Fruit fly (Drosophila melanogaster) whole organism, prepupa: ENCODE data around the gene CG8927.

Experiments used
- CG10631 ChIP-seq: fragments of 200-800 bp; sonication (Bioruptor generic); optimal IDR thresholded peaks from 2 replicates; lab custom pipeline; 2016; ENCODE audit warnings: missing biosample characterization, missing genetic modification characterization
- CG10669 ChIP-seq: fragments of 200-800 bp; sonication (Bioruptor generic); optimal IDR thresholded peaks from 3 replicates; lab custom pipeline; 2018; ENCODE audit warnings: missing biosample characterization, mild to moderate bottlenecking, missing genetic modification characterization, moderate library complexity
- CG11762 ChIP-seq: fragments of 200-800 bp; sonication (Bioruptor generic); optimal IDR thresholded peaks from 3 replicates; lab custom pipeline; 2016; ENCODE audit warnings: missing biosample characterization, missing genetic modification characterization; ENCODE audit not compliant: insufficient read depth
- CG11902 ChIP-seq: fragments of 200-800 bp; sonication (Bioruptor generic); optimal IDR thresholded peaks from 3 replicates; lab custom pipeline; 2016; ENCODE audit warnings: missing biosample characterization, missing genetic modification characterization
- CG15336 ChIP-seq: fragments of 200-800 bp; sonication (Bioruptor generic); IDR thresholded peaks from 2 replicates; pipeline ENCODE4 v1.3.6; 2022; ENCODE audit warnings: missing biosample characterization, missing genetic modification characterization
- CG1621 ChIP-seq: fragments of 200-800 bp; sonication (Bioruptor generic); optimal IDR thresholded peaks from 3 replicates; lab custom pipeline; 2018; ENCODE audit warnings: missing biosample characterization, mild to moderate bottlenecking, missing genetic modification characterization
- CG3032 ChIP-seq: fragments of 200-800 bp; optimal IDR thresholded peaks from 2 replicates; lab custom pipeline; 2019; ENCODE audit warnings: missing biosample characterization, mild to moderate bottlenecking, missing genetic modification characterization, moderate library complexity
- CG31627 ChIP-seq: fragments of 200-800 bp; sonication (Bioruptor generic); optimal IDR thresholded peaks from 3 replicates; lab custom pipeline; 2016; ENCODE audit warnings: missing biosample characterization, missing genetic modification characterization
- CG32006 ChIP-seq: fragments of 200-800 bp; sonication (Bioruptor generic); optimal IDR thresholded peaks from 3 replicates; lab custom pipeline; 2017; ENCODE audit warnings: missing biosample characterization, mild to moderate bottlenecking, missing genetic modification characterization
- CG34406 ChIP-seq: fragments of 200-800 bp; sonication (Bioruptor generic); optimal IDR thresholded peaks from 3 replicates; lab custom pipeline; 2016; ENCODE audit warnings: missing biosample characterization, missing genetic modification characterization
- CG3919 ChIP-seq: fragments of 200-800 bp; sonication (Bioruptor generic); optimal IDR thresholded peaks from 3 replicates; lab custom pipeline; 2016; ENCODE audit warnings: missing biosample characterization, missing genetic modification characterization
- CG4318 ChIP-seq: fragments of 200-800 bp; sonication (Bioruptor generic); optimal IDR thresholded peaks from 3 replicates; lab custom pipeline; 2017; ENCODE audit warnings: missing biosample characterization, mild to moderate bottlenecking, missing genetic modification characterization
- CG6792 ChIP-seq: fragments of 200-800 bp; sonication (Bioruptor generic); optimal IDR thresholded peaks from 3 replicates; lab custom pipeline; 2016; ENCODE audit warnings: missing biosample characterization, missing genetic modification characterization
- CG6808 ChIP-seq: fragments of 200-800 bp; sonication (Bioruptor generic); optimal IDR thresholded peaks from 3 replicates; lab custom pipeline; 2017; ENCODE audit warnings: missing biosample characterization, missing genetic modification characterization, mild to moderate bottlenecking, moderate library complexity, missing genetic modification reagents
- CG6854 ChIP-seq: fragments of 200-800 bp; sonication (Bioruptor generic); optimal IDR thresholded peaks from 2 replicates; lab custom pipeline; 2017; ENCODE audit warnings: missing biosample characterization, mild to moderate bottlenecking, missing genetic modification characterization
- CG7368 ChIP-seq: fragments of 200-800 bp; sonication (Bioruptor generic); optimal IDR thresholded peaks from 3 replicates; lab custom pipeline; 2016; ENCODE audit warnings: missing biosample characterization, missing genetic modification characterization
- CG8119 ChIP-seq: fragments of 200-800 bp; sonication (Bioruptor generic); IDR thresholded peaks from 3 replicates; pipeline ENCODE4 v1.3.6; 2022; ENCODE audit warnings: missing biosample characterization, missing genetic modification characterization
- CG8319 ChIP-seq: fragments of 200-800 bp; sonication (Bioruptor generic); optimal IDR thresholded peaks from 3 replicates; lab custom pipeline; 2016; ENCODE audit warnings: missing biosample characterization, missing genetic modification characterization
- CG9139 ChIP-seq: fragments of 200-800 bp; sonication (Bioruptor generic); optimal IDR thresholded peaks from 3 replicates; lab custom pipeline; 2017; ENCODE audit warnings: missing biosample characterization, mild to moderate bottlenecking, missing genetic modification characterization
- Eip75B ChIP-seq: fragments of 200-800 bp; sonication (Bioruptor generic); optimal IDR thresholded peaks from 3 replicates; lab custom pipeline; 2016; ENCODE audit warnings: missing biosample characterization, missing genetic modification characterization
- Eip78C ChIP-seq: fragments of 200-800 bp; sonication (Bioruptor generic); peaks from one replicate; lab custom pipeline; 2016; ENCODE audit warnings: missing biosample characterization, missing genetic modification characterization
- Eip93F ChIP-seq: fragments of 200-800 bp; sonication (Bioruptor generic); optimal IDR thresholded peaks from 2 replicates; lab custom pipeline; 2016; ENCODE audit warnings: missing biosample characterization, mild to moderate bottlenecking, missing genetic modification characterization
- Ets21C ChIP-seq: fragments of 200-800 bp; sonication (Bioruptor generic); optimal IDR thresholded peaks from 3 replicates; lab custom pipeline; 2016; ENCODE audit warnings: missing biosample characterization, missing genetic modification characterization
- Ets96B ChIP-seq: fragments of 200-800 bp; optimal IDR thresholded peaks from 2 replicates; lab custom pipeline; 2019; ENCODE audit warnings: missing biosample characterization, mild to moderate bottlenecking, missing genetic modification characterization, moderate library complexity
- Hr38 ChIP-seq: sonication (Bioruptor generic); optimal IDR thresholded peaks from 2 replicates; lab custom pipeline; 2016; ENCODE audit warnings: missing biosample characterization, missing genetic modification characterization
- Hr4 ChIP-seq: fragments of 200-800 bp; sonication (Bioruptor generic); optimal IDR thresholded peaks from 3 replicates; lab custom pipeline; 2016; ENCODE audit warnings: missing biosample characterization, missing genetic modification characterization
- Lpt ChIP-seq: fragments of 200-800 bp; sonication (Bioruptor generic); optimal IDR thresholded peaks from 3 replicates; lab custom pipeline; 2016; ENCODE audit warnings: missing biosample characterization, missing genetic modification characterization
- Met ChIP-seq: fragments of 200-800 bp; sonication (Bioruptor generic); optimal IDR thresholded peaks from 3 replicates; lab custom pipeline; 2016; ENCODE audit warnings: missing biosample characterization, missing genetic modification characterization
- OdsH ChIP-seq: fragments of 200-800 bp; sonication (Bioruptor generic); optimal IDR thresholded peaks from 3 replicates; lab custom pipeline; 2016; ENCODE audit warnings: missing biosample characterization, missing genetic modification characterization
- Smox ChIP-seq: fragments of 200-800 bp; sonication (Bioruptor generic); optimal IDR thresholded peaks from 3 replicates; lab custom pipeline; 2016; ENCODE audit warnings: missing biosample characterization, missing genetic modification characterization
- Sox102F ChIP-seq: fragments of 200-800 bp; sonication (Bioruptor generic); optimal IDR thresholded peaks from 2 replicates; lab custom pipeline; 2016; ENCODE audit warnings: missing biosample characterization, mild to moderate bottlenecking, missing genetic modification characterization
- Sox14 ChIP-seq: fragments of 200-800 bp; sonication (Bioruptor generic); optimal IDR thresholded peaks from 3 replicates; lab custom pipeline; 2016; ENCODE audit warnings: missing biosample characterization, missing genetic modification characterization
- Sox15 ChIP-seq: fragments of 200-800 bp; sonication (Bioruptor generic); optimal IDR thresholded peaks from 3 replicates; lab custom pipeline; 2016; ENCODE audit warnings: missing biosample characterization, missing genetic modification characterization
- achi ChIP-seq: fragments of 200-800 bp; sonication (Bioruptor generic); optimal IDR thresholded peaks from 3 replicates; lab custom pipeline; 2016; ENCODE audit warnings: missing biosample characterization, missing genetic modification characterization
- acj6 ChIP-seq: fragments of 200-800 bp; sonication (Bioruptor generic); optimal IDR thresholded peaks from 3 replicates; lab custom pipeline; 2016; ENCODE audit warnings: missing biosample characterization, missing genetic modification characterization
- cyc ChIP-seq: fragments of 200-800 bp; sonication (Bioruptor generic); optimal IDR thresholded peaks from 3 replicates; lab custom pipeline; 2016; ENCODE audit warnings: missing biosample characterization, missing genetic modification characterization
- dac ChIP-seq: fragments of 200-800 bp; sonication (Bioruptor generic); optimal IDR thresholded peaks from 2 replicates; lab custom pipeline; 2017; ENCODE audit warnings: missing biosample characterization, mild to moderate bottlenecking, missing genetic modification characterization
- eg ChIP-seq: fragments of 200-800 bp; sonication (Bioruptor generic); IDR thresholded peaks from 3 replicates; pipeline ENCODE4 v1.3.6; 2022; ENCODE audit warnings: missing biosample characterization, missing genetic modification characterization
- esn ChIP-seq: fragments of 200-800 bp; sonication (Bioruptor generic); optimal IDR thresholded peaks from 2 replicates; lab custom pipeline; 2016; ENCODE audit warnings: missing biosample characterization, mild to moderate bottlenecking, missing genetic modification characterization, moderate library complexity
- fd59A ChIP-seq: fragments of 200-800 bp; sonication (Bioruptor generic); optimal IDR thresholded peaks from 2 replicates; lab custom pipeline; 2017; ENCODE audit warnings: missing biosample characterization, mild to moderate bottlenecking, missing genetic modification characterization, missing genetic modification reagents
- fkh ChIP-seq: fragments of 200-800 bp; sonication (Bioruptor generic); optimal IDR thresholded peaks from 3 replicates; lab custom pipeline; 2017; ENCODE audit warnings: missing biosample characterization, mild to moderate bottlenecking, missing genetic modification characterization, moderate library complexity
- lz ChIP-seq: fragments of 200-800 bp; sonication (Bioruptor generic); optimal IDR thresholded peaks from 3 replicates; lab custom pipeline; 2016; ENCODE audit warnings: missing biosample characterization, missing genetic modification characterization
- net ChIP-seq: fragments of 200-800 bp; sonication (Bioruptor generic); optimal IDR thresholded peaks from 3 replicates; lab custom pipeline; 2016; ENCODE audit warnings: missing biosample characterization, missing genetic modification characterization
- pdm3 ChIP-seq: fragments of 200-800 bp; sonication (Bioruptor generic); optimal IDR thresholded peaks from 3 replicates; lab custom pipeline; 2016; ENCODE audit warnings: missing biosample characterization, missing genetic modification characterization
- salr ChIP-seq, 2 experiments: fragments of 200-800 bp; sonication (Bioruptor generic); optimal IDR thresholded peaks; 3 replicates each; lab custom pipeline; 2016 to 2018; ENCODE audit warnings: missing biosample characterization in 2 of 2, missing genetic modification characterization in 2 of 2, mild to moderate bottlenecking in 1 of 2
- spab ChIP-seq: fragments of 200-800 bp; sonication (Bioruptor generic); optimal IDR thresholded peaks from 2 replicates; lab custom pipeline; 2017; ENCODE audit warnings: missing biosample characterization, mild to moderate bottlenecking, missing genetic modification characterization, missing genetic modification reagents
- svp ChIP-seq: fragments of 200-800 bp; sonication (Bioruptor generic); peaks from one replicate; lab custom pipeline; 2016; ENCODE audit warnings: missing biosample characterization, missing genetic modification characterization
- topi ChIP-seq: fragments of 200-800 bp; sonication (Bioruptor generic); optimal IDR thresholded peaks from 3 replicates; lab custom pipeline; 2016; ENCODE audit warnings: missing biosample characterization, missing genetic modification characterization

Gene CG8927

DNA sequence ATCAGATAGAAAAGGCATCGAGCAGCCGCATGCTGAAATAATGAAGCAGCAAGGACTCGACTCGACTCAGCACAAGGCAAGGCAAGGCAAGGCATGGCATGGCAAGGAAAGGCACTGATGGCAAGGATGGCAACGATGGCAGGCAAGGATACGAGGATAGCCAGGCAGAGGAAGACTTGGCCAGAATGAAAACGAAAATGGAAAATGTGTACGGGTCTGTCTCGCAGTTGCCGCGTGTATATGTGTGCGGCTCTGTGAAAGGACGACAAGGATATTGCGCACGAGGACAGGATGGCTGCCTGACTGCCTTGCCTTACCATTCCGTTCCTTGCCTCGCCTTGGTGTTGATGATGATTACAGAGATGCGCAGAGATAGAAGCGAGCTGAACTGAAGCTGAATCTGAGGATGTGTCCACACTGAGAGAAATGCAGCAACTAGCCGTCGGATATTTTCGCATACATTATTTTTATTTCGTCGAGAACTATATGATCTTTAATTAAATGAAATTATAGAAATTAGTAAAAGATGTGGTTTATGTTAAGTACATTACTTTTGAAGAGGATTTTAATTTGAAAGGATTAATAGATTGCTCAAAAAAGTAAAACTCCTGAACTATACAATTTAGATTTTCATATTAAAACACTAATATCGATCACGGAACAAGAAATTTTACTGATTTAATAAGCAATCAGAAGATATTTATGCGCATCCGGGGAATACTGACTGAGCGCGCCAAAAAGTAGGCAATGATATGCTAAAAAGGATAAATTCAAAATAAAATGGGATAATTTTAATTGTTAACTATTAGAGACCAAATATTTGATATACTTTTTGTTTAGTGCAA lies 33.9 kb downstream of the CG8927 start (continued):
- TF ChIP-seq Sox14 (GFP tag; lab: Kevin White, UChicago) (peak; percentile 5), esn (peak; percentile 51), Sox102F (GFP tag; lab: Kevin White, UChicago) (peak; percentile 4), CG6808 (GFP tag; lab: Kevin White, UChicago) (peak; percentile 29), CG7368 (GFP tag; lab: Kevin White, UChicago) (no peak), CG32006 (GFP tag; lab: Kevin White, UChicago) (peak; percentile 59), Smox (GFP tag; lab: Kevin White, UChicago) (peak; percentile 18), CG11762 (GFP tag; lab: Kevin White, UChicago) (no peak), CG6792 (GFP tag; lab: Kevin White, UChicago) (no peak)

DNA sequence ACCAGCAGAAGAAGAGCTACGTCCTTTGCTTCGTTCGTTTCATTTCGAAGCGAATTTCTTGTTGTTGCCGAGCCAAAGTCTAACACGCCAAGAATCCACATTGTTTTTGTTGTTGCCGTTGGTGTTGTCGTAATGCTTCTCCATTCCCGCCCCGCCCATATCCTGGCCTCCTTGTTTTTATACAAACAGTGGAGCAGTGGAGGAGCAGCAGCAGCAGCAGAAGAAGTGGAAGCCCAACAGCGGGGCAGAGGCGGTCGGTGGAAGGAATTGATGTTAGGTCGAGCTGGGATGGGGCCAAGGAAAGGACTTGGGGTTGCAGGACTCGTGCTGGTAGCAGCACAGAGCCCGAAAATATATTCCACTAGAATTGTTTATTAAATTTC lies 34.5 kb downstream of the CG8927 start:
- TF ChIP-seq CG8319 (GFP tag; lab: Kevin White, UChicago) (no peak), cyc (GFP tag; lab: Kevin White, UChicago) (no peak), CG15336 (GFP tag; lab: Robert Waterston, UW) (no peak), CG3919 (no peak), Hr38 (no peak), CG1621 (tag; lab: Kevin White, UChicago) (no peak), CG6854 (GFP tag; lab: Kevin White, UChicago) (no peak), svp (no peak), fkh (GFP tag; lab: Kevin White, UChicago) (no peak), CG11902 (GFP tag; lab: Kevin White, UChicago) (no peak)

DNA sequence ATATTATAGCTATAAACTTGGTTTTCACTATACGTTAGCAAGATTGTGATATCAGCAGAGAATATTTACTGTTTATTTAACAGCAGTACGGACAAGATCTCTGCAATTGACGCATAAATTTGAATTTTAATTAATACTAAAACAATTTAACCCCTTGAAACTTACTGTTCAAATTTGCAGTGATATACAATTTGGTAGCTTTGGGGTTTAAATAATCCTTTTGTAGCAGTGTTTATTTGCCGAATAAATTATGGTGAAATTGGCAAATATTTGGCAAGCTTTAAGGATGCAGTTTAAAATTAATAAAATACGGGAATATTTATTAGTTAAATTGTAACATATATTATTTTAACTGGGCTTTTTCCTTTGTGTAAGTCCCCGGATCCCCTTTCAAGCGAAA lies 36.5 kb downstream of the CG8927 start:
- TF ChIP-seq fd59A (peak; percentile 8), OdsH (peak; percentile 48), Ets21C (no peak), CG8319 (GFP tag; lab: Kevin White, UChicago) (no peak), Eip93F (GFP tag; lab: Kevin White, UChicago) (no peak), Smox (GFP tag; lab: Kevin White, UChicago) (peak; percentile 34), CG9139 (GFP tag; lab: Kevin White, UChicago) (no peak), net (GFP tag; lab: Kevin White, UChicago) (peak; percentile 12), Sox15 (peak; percentile 7), CG10669 (GFP tag; lab: Kevin White, UChicago) (peak; percentile 37), CG6792 (GFP tag; lab: Kevin White, UChicago) (peak; percentile 9), Lpt (GFP tag; lab: Kevin White, UChicago) (no peak), lz (GFP tag; lab: Kevin White, UChicago) (peak; percentile 15), CG34406 (GFP tag; lab: Kevin White, UChicago) (peak; percentile 36), CG4318 (GFP tag; lab: Kevin White, UChicago) (peak; percentile 18), spab (peak; percentile 33), CG10631 (GFP tag; lab: Kevin White, UChicago) (peak; percentile 14), CG11762 (GFP tag; lab: Kevin White, UChicago) (no peak), Eip75B (GFP tag; lab: Kevin White, UChicago) (peak; percentile 32), topi (peak; percentile 46), Ets96B (tag; lab: Kevin White, UChicago) (peak; percentile 30), CG31627 (GFP tag; lab: Kevin White, UChicago) (peak; percentile 15), dac (GFP tag; lab: Kevin White, UChicago) (peak; percentile 19), Hr4 (GFP tag; lab: Kevin White, UChicago) (peak; percentile 62), CG8119 (GFP tag; lab: Robert Waterston, UW) (no peak), Eip78C (GFP tag; lab: Kevin White, UChicago) (peak; percentile 64), achi (GFP tag; lab: Kevin White, UChicago) (peak; percentile 29), eg (GFP tag; lab: Robert Waterston, UW) (peak; percentile 29; the same call in 1 of the 3 replicates), pdm3 (GFP tag; lab: Kevin White, UChicago) (peak; percentile 27), Met (GFP tag; lab: Kevin White, UChicago) (peak; percentile 43), salr (GFP tag; optimal IDR thresholded peaks at IDR 0.05; lab: Kevin White, UChicago) (peak; percentile 13), acj6 (GFP tag; lab: Kevin White, UChicago) (peak; percentile 37), CG3032 (tag; lab: Kevin White, UChicago) (peak; percentile 15)
